Worm (Caenorhabditis elegans) whole organism, L3 larva: ENCODE results near the gene szy-4.

Experiments used
- elt-1 ChIP-seq: fragments of 150-350 bp; optimal IDR thresholded peaks from 2 replicates; lab custom pipeline; 2014; ENCODE audit warnings: missing biosample characterization, missing genetic modification characterization
- fkh-2 ChIP-seq: fragments of 150-350 bp; optimal IDR thresholded peaks from 2 replicates; lab custom pipeline; 2014; ENCODE audit warnings: missing biosample characterization, missing genetic modification reagents, missing genetic modification characterization
- mdl-1 ChIP-seq: fragments of 150-350 bp; optimal IDR thresholded peaks from 2 replicates; lab custom pipeline; 2014; ENCODE audit warnings: missing biosample characterization, missing genetic modification characterization
- nhr-237 ChIP-seq: fragments of 150-350 bp; optimal IDR thresholded peaks from 2 replicates; lab custom pipeline; 2014; ENCODE audit warnings: missing biosample characterization, missing genetic modification characterization
- nhr-76 ChIP-seq: fragments of 150-350 bp; sonication (generic microtip); optimal IDR thresholded peaks from 5 replicates; lab custom pipeline; 2014; ENCODE audit warnings: missing biosample characterization, missing genetic modification characterization
- skn-1 ChIP-seq: fragments of 150-350 bp; optimal IDR thresholded peaks from 2 replicates; lab custom pipeline; 2014; ENCODE audit warnings: missing biosample characterization, missing genetic modification characterization

- no peak for TF ChIP-seq fkh-2
- no peak for TF ChIP-seq nhr-76 (tag; lab: Kevin White, UChicago)
- no peak for TF ChIP-seq nhr-237 (tag; lab: Kevin White, UChicago)
- TF ChIP-seq skn-1 (tag; lab: Kevin White, UChicago): peak; percentile 72
- TF ChIP-seq elt-1: no peak
- no peak for TF ChIP-seq mdl-1
These were observed 52.4 kb downstream of the szy-4 start, which contains the start of gene phb-2 for ce11 chrII:6250782-6251461.
